Fruit fly (Drosophila melanogaster) whole organism, embryonic: ENCODE data around the gene CG6843.

Experiments
- Antp ChIP-seq: fragments of 200-800 bp; sonication (Bioruptor generic); optimal IDR thresholded peaks from 3 replicates; lab custom pipeline; 2016; ENCODE audit warnings: missing biosample characterization, missing genetic modification characterization
- CG1024 ChIP-seq: fragments of 200-800 bp; sonication (Bioruptor generic); IDR thresholded peaks from 2 replicates; pipeline ENCODE4 v1.3.6; 2022; ENCODE audit warnings: missing biosample characterization, missing genetic modification characterization
- CG10654 ChIP-seq: fragments of 200-800 bp; sonication (Bioruptor generic); optimal IDR thresholded peaks from 2 replicates; lab custom pipeline; 2016; ENCODE audit warnings: missing biosample characterization, missing genetic modification characterization
- CG10979 ChIP-seq: fragments of 200-800 bp; sonication (Bioruptor generic); optimal IDR thresholded peaks from 2 replicates; lab custom pipeline; 2018; ENCODE audit warnings: missing biosample characterization, mild to moderate bottlenecking, missing genetic modification characterization, moderate library complexity
- CG11696 ChIP-seq: fragments of 200-800 bp; sonication (Bioruptor generic); IDR thresholded peaks from 2 replicates; pipeline ENCODE4 v1.3.6; 2022; ENCODE audit warnings: missing biosample characterization, missing genetic modification characterization
- CG12942 ChIP-seq: fragments of 200-800 bp; sonication (Bioruptor generic); optimal IDR thresholded peaks from 3 replicates; lab custom pipeline; 2016; ENCODE audit warnings: missing biosample characterization, missing genetic modification characterization
- CG14860 ChIP-seq: fragments of 200-800 bp; sonication (Bioruptor generic); IDR thresholded peaks from 3 replicates; pipeline ENCODE4 v1.3.6; 2022; ENCODE audit warnings: missing biosample characterization, missing genetic modification characterization; ENCODE audit not compliant: partially characterized antibody
- CG1529 ChIP-seq: fragments of 200-800 bp; sonication (Bioruptor generic); optimal IDR thresholded peaks from 3 replicates; lab custom pipeline; 2018; ENCODE audit warnings: missing biosample characterization, missing genetic modification characterization
- CG15696 ChIP-seq: fragments of 200-800 bp; sonication (Bioruptor generic); optimal IDR thresholded peaks from 2 replicates; lab custom pipeline; 2019; ENCODE audit warnings: missing biosample characterization, mild to moderate bottlenecking, missing genetic modification characterization, moderate library complexity
- CG16815 ChIP-seq: fragments of 200-800 bp; sonication (Bioruptor generic); optimal IDR thresholded peaks from 3 replicates; lab custom pipeline; 2017; ENCODE audit warnings: missing biosample characterization, mild to moderate bottlenecking, missing genetic modification characterization
- CG17186 ChIP-seq: fragments of 200-800 bp; sonication (Bioruptor generic); optimal IDR thresholded peaks from 3 replicates; lab custom pipeline; 2017; ENCODE audit warnings: missing biosample characterization, missing genetic modification reagents, missing genetic modification characterization
- CG17568 ChIP-seq: fragments of 200-800 bp; sonication (Bioruptor generic); optimal IDR thresholded peaks from 2 replicates; lab custom pipeline; 2018; ENCODE audit warnings: missing biosample characterization, mild to moderate bottlenecking, missing genetic modification characterization, moderate library complexity
- CG17612 ChIP-seq: fragments of 200-800 bp; sonication (Bioruptor generic); IDR thresholded peaks from 2 replicates; pipeline ENCODE4 v1.3.6; 2022; ENCODE audit warnings: missing biosample characterization, missing genetic modification characterization
- CG17829 ChIP-seq: fragments of 200-800 bp; optimal IDR thresholded peaks from 2 replicates; lab custom pipeline; 2019; ENCODE audit warnings: missing biosample characterization, mild to moderate bottlenecking, missing genetic modification characterization, moderate library complexity
- CG30403 ChIP-seq: fragments of 200-800 bp; sonication (Bioruptor generic); optimal IDR thresholded peaks from 3 replicates; lab custom pipeline; 2016; ENCODE audit warnings: missing biosample characterization, missing genetic modification characterization
- CG4424 ChIP-seq: fragments of 200-800 bp; sonication (Bioruptor generic); optimal IDR thresholded peaks from 3 replicates; lab custom pipeline; 2016; ENCODE audit warnings: missing biosample characterization, missing genetic modification characterization
- CG5245 ChIP-seq: fragments of 200-800 bp; sonication (Bioruptor generic); optimal IDR thresholded peaks from 3 replicates; lab custom pipeline; 2016; ENCODE audit warnings: missing biosample characterization, missing genetic modification characterization
- CG7271 ChIP-seq: fragments of 200-800 bp; sonication (Bioruptor generic); optimal IDR thresholded peaks from 2 replicates; lab custom pipeline; 2018; ENCODE audit warnings: missing biosample characterization, mild to moderate bottlenecking, missing genetic modification characterization, moderate library complexity
- CG7372 ChIP-seq: fragments of 200-800 bp; sonication (Bioruptor generic); IDR thresholded peaks from 2 replicates; pipeline ENCODE4 v1.3.6; 2022; ENCODE audit warnings: missing biosample characterization, missing genetic modification characterization
- CG9876 ChIP-seq: fragments of 200-800 bp; sonication (Bioruptor generic); optimal IDR thresholded peaks from 2 replicates; lab custom pipeline; 2016; ENCODE audit warnings: missing biosample characterization, missing genetic modification characterization
- Doc2 ChIP-seq: fragments of 200-800 bp; sonication (Bioruptor generic); IDR thresholded peaks from 2 replicates; pipeline ENCODE4 v1.3.6; 2022; ENCODE audit warnings: missing biosample characterization, missing genetic modification characterization
- Fer1 ChIP-seq: fragments of 200-800 bp; sonication (Bioruptor generic); optimal IDR thresholded peaks from 2 replicates; lab custom pipeline; 2017; ENCODE audit warnings: missing biosample characterization, mild to moderate bottlenecking, missing genetic modification characterization
- Hand ChIP-seq: fragments of 200-800 bp; sonication (Bioruptor generic); optimal IDR thresholded peaks from 2 replicates; lab custom pipeline; 2017; ENCODE audit warnings: mild to moderate bottlenecking, missing biosample characterization, missing genetic modification reagents, missing genetic modification characterization
- Jarid2 ChIP-seq: fragments of 200-800 bp; sonication (Bioruptor generic); optimal IDR thresholded peaks from 3 replicates; lab custom pipeline; 2017; ENCODE audit warnings: mild to moderate bottlenecking, missing biosample characterization, missing genetic modification reagents, missing genetic modification characterization
- Med ChIP-seq: fragments of 200-800 bp; sonication (Bioruptor generic); peaks from one replicate; lab custom pipeline; 2016; ENCODE audit warnings: missing biosample characterization, missing genetic modification characterization, mild to moderate bottlenecking, inconsistent platforms, moderate library complexity
- Nf-YA ChIP-seq: fragments of 200-800 bp; sonication (Bioruptor generic); IDR thresholded peaks from 2 replicates; pipeline ENCODE4 v1.3.6; 2022; ENCODE audit warnings: missing biosample characterization, missing genetic modification characterization
- Ptx1 ChIP-seq: fragments of 200-800 bp; sonication (Bioruptor generic); IDR thresholded peaks from 2 replicates; pipeline ENCODE4 v1.3.6; 2022; ENCODE audit warnings: missing biosample characterization, missing genetic modification characterization
- Sry-δ ChIP-seq: fragments of 200-800 bp; sonication (Bioruptor generic); optimal IDR thresholded peaks from 2 replicates; lab custom pipeline; 2016; ENCODE audit warnings: missing biosample characterization, missing genetic modification characterization
- bab2 ChIP-seq: fragments of 200-800 bp; sonication (Bioruptor generic); optimal IDR thresholded peaks from 2 replicates; lab custom pipeline; 2016; ENCODE audit warnings: missing biosample characterization, missing genetic modification characterization
- btn ChIP-seq: fragments of 200-800 bp; sonication (Bioruptor generic); optimal IDR thresholded peaks from 2 replicates; lab custom pipeline; 2016; ENCODE audit warnings: missing biosample characterization, missing genetic modification characterization
- crc ChIP-seq: fragments of 200-800 bp; sonication (Bioruptor generic); optimal IDR thresholded peaks from 2 replicates; lab custom pipeline; 2016; ENCODE audit warnings: missing biosample characterization, missing genetic modification characterization
- ems ChIP-seq: fragments of 200-800 bp; sonication (Bioruptor generic); optimal IDR thresholded peaks from 3 replicates; lab custom pipeline; 2016; ENCODE audit warnings: missing biosample characterization, missing genetic modification characterization
- ewg ChIP-seq: fragments of 200-800 bp; sonication (Bioruptor generic); optimal IDR thresholded peaks from 3 replicates; lab custom pipeline; 2017; ENCODE audit warnings: mild to moderate bottlenecking, missing biosample characterization, missing genetic modification reagents, missing genetic modification characterization
- exex ChIP-seq: fragments of 200-800 bp; sonication (Bioruptor generic); optimal IDR thresholded peaks from 4 replicates; lab custom pipeline; 2018; ENCODE audit warnings: missing biosample characterization, mild to moderate bottlenecking, missing genetic modification characterization, moderate library complexity
- gcm2 ChIP-seq: fragments of 200-800 bp; sonication (Bioruptor generic); optimal IDR thresholded peaks from 2 replicates; lab custom pipeline; 2016; ENCODE audit warnings: missing biosample characterization, missing genetic modification characterization
- hb ChIP-seq: fragments of 200-800 bp; sonication (Bioruptor generic); IDR thresholded peaks from 3 replicates; pipeline ENCODE4 v1.3.6; 2022; ENCODE audit warnings: missing biosample characterization, missing genetic modification characterization; ENCODE audit not compliant: partially characterized antibody
- hbn ChIP-seq: fragments of 200-800 bp; sonication (Bioruptor generic); IDR thresholded peaks from 2 replicates; pipeline ENCODE4 v1.3.6; 2022; ENCODE audit warnings: missing biosample characterization, missing genetic modification characterization; ENCODE audit not compliant: partially characterized antibody
- lov ChIP-seq, 2 experiments: fragments of 200-800 bp in 1 of 2; fragments of >200 bp in 1 of 2; sonication (Bioruptor generic) in 1 of 2; IDR thresholded peaks in 1 of 2; optimal IDR thresholded peaks in 1 of 2; 2 replicates in 1 of 2; 3 replicates in 1 of 2; pipeline versions ENCODE4 v1.3.6 to Lab custom; 2017 to 2022; ENCODE audit warnings: missing biosample characterization in 1 of 2, missing genetic modification characterization in 1 of 2
- luna ChIP-seq: fragments of 200-800 bp; sonication (Bioruptor generic); optimal IDR thresholded peaks from 2 replicates; lab custom pipeline; 2016; ENCODE audit warnings: missing biosample characterization, missing genetic modification characterization
- mirr ChIP-seq: fragments of 200-800 bp; sonication (Bioruptor generic); optimal IDR thresholded peaks from 3 replicates; lab custom pipeline; 2018; ENCODE audit warnings: missing biosample characterization, mild to moderate bottlenecking, missing genetic modification characterization
- nom ChIP-seq: fragments of 200-800 bp; sonication (Bioruptor generic); optimal IDR thresholded peaks from 2 replicates; lab custom pipeline; 2017; ENCODE audit warnings: missing biosample characterization, missing genetic modification characterization, mild to moderate bottlenecking, moderate library complexity, missing genetic modification reagents
- pan ChIP-seq, 4 experiments: fragments of >200 bp in 3 of 4; fragments of 200-800 bp in 1 of 4; sonication (Bioruptor generic) in 1 of 4; optimal IDR thresholded peaks in 3 of 4; IDR thresholded peaks in 1 of 4; 2 replicates each; pipeline versions ENCODE4 v1.3.6 to Lab custom; 2017 to 2022; ENCODE audit warnings: missing biosample characterization in 2 of 4, missing genetic modification characterization in 2 of 4, mixed read lengths in 1 of 4
- pum ChIP-seq: fragments of 200-800 bp; sonication (Bioruptor generic); optimal IDR thresholded peaks from 2 replicates; lab custom pipeline; 2016; ENCODE audit warnings: missing biosample characterization, missing genetic modification characterization
- rib ChIP-seq: fragments of 200-800 bp; sonication (Bioruptor generic); IDR thresholded peaks from 2 replicates; pipeline ENCODE4 v1.3.6; 2022; ENCODE audit warnings: missing biosample characterization, missing genetic modification characterization
- sc ChIP-seq, 3 experiments: fragments of >200 bp in 2 of 3; fragments of 200-800 bp in 1 of 3; sonication (Bioruptor generic) in 1 of 3; optimal IDR thresholded peaks; 2 replicates in 2 of 3; 3 replicates in 1 of 3; lab custom pipeline; 2017; ENCODE audit warnings: mild to moderate bottlenecking in 1 of 3, missing biosample characterization in 1 of 3, missing genetic modification characterization in 1 of 3, missing genetic modification reagents in 1 of 3
- sd ChIP-seq: fragments of 200-800 bp; sonication (Bioruptor generic); optimal IDR thresholded peaks from 3 replicates; lab custom pipeline; 2018; ENCODE audit warnings: missing biosample characterization, mild to moderate bottlenecking, missing genetic modification characterization, moderate library complexity
- sens ChIP-seq: fragments of 200-800 bp; sonication (Bioruptor generic); peaks from one replicate; lab custom pipeline; 2016; ENCODE audit warnings: missing biosample characterization, missing genetic modification characterization
- seq ChIP-seq: fragments of 200-800 bp; sonication (Bioruptor generic); IDR thresholded peaks from 2 replicates; pipeline ENCODE4 v1.3.6; 2022; ENCODE audit warnings: missing biosample characterization, missing genetic modification characterization
- shn ChIP-seq: fragments of 200-800 bp; sonication (Bioruptor generic); optimal IDR thresholded peaks from 3 replicates; lab custom pipeline; 2016; ENCODE audit warnings: missing biosample characterization, missing genetic modification characterization
- ttk ChIP-seq: fragments of 200-800 bp; sonication (Bioruptor generic); IDR thresholded peaks from 2 replicates; pipeline ENCODE4 v2.1.2; 2022; ENCODE audit warnings: missing biosample characterization, missing genetic modification characterization

CG6843 gene

dm6 chr3L:18898086-18898470 is 3.3 kb upstream of the CG6843 start, which contains the start of gene CG3902 (continued):
- TF ChIP-seq Nf-YA (GFP tag; lab: Robert Waterston, UW), result no peak
- TF ChIP-seq sens, result peak; percentile 74
- TF ChIP-seq btn, result no peak
- TF ChIP-seq ttk (GFP tag; lab: Robert Waterston, UW), result no peak
- TF ChIP-seq CG30403 (GFP tag; lab: Kevin White, UChicago), result no peak
- peak; percentile 61; the same call in 1 of the 2 replicates for TF ChIP-seq rib
- TF ChIP-seq Fer1 (GFP tag; lab: Kevin White, UChicago), result peak; percentile 61
- TF ChIP-seq hbn (GFP tag; lab: Robert Waterston, UW), result no peak
- no peak for TF ChIP-seq CG16815 (GFP tag; lab: Kevin White, UChicago)
- TF ChIP-seq gcm2 (GFP tag; lab: Kevin White, UChicago), result peak; percentile 32
- TF ChIP-seq ems (GFP tag; lab: Kevin White, UChicago), result peak; percentile 34
- TF ChIP-seq bab2 (GFP tag; lab: Kevin White, UChicago), result no peak
- TF ChIP-seq mirr, result peak; percentile 12
- TF ChIP-seq CG14860 (GFP tag; lab: Robert Waterston, UW), result no peak
- no peak for TF ChIP-seq CG12942 (GFP tag; lab: Kevin White, UChicago)
- TF ChIP-seq sd (tag; lab: Kevin White, UChicago), result peak; percentile 7
- no peak for TF ChIP-seq CG10979
- TF ChIP-seq CG15696, result no peak
- TF ChIP-seq hb (GFP tag; lab: Robert Waterston, UW), result no peak
- TF ChIP-seq CG1024, result no peak
- TF ChIP-seq CG7372, result no peak
- no peak for TF ChIP-seq CG10654 (GFP tag; lab: Kevin White, UChicago)
- TF ChIP-seq Ptx1 (GFP tag; lab: Robert Waterston, UW), result no peak
- no peak for TF ChIP-seq pum (GFP tag; lab: Kevin White, UChicago)
- no peak for TF ChIP-seq CG1529 (GFP tag; lab: Kevin White, UChicago)
- no peak for TF ChIP-seq CG17612 (GFP tag; lab: Robert Waterston, UW)
- no peak for TF ChIP-seq CG17186 (GFP tag; lab: Kevin White, UChicago)
- TF ChIP-seq Hand (GFP tag; lab: Kevin White, UChicago), result peak; percentile 49
- TF ChIP-seq luna, result no peak
- no peak for TF ChIP-seq CG5245 (GFP tag; lab: Kevin White, UChicago)
- TF ChIP-seq CG17568 (GFP tag; lab: Kevin White, UChicago), result peak; percentile 49
- TF ChIP-seq ewg (GFP tag; lab: Kevin White, UChicago), result no peak
- no peak for TF ChIP-seq Antp
- TF ChIP-seq sc (optimal IDR thresholded peaks at IDR 0.05; lab: Kevin White, UChicago), result no peak
- TF ChIP-seq sc (GFP tag; optimal IDR thresholded peaks at IDR 0.05; lab: Kevin White, UChicago), result no peak
- no peak for TF ChIP-seq CG11696 (GFP tag; lab: Robert Waterston, UW)
- TF ChIP-seq CG9876 (GFP tag; lab: Kevin White, UChicago), result no peak
- TF ChIP-seq Doc2 (GFP tag; lab: Robert Waterston, UW), result no peak
- no peak for TF ChIP-seq exex (tag; lab: Kevin White, UChicago)
- no peak for TF ChIP-seq CG7271
- TF ChIP-seq CG17829, result no peak
- peak; percentile 6 for TF ChIP-seq nom (GFP tag; lab: Kevin White, UChicago)
- peak; percentile 89 for TF ChIP-seq Jarid2 (GFP tag; lab: Kevin White, UChicago)
- no peak for TF ChIP-seq pan (optimal IDR thresholded peaks at IDR 0.05; lab: Kevin White, UChicago)
- no peak for TF ChIP-seq pan (GFP tag; optimal IDR thresholded peaks at IDR 0.05 in 1 of 2, IDR thresholded peaks at IDR 0.05 in 1 of 2)
- no peak for TF ChIP-seq seq (GFP tag; lab: Robert Waterston, UW)
- no peak for TF ChIP-seq Sry-δ (GFP tag; lab: Kevin White, UChicago)
- TF ChIP-seq crc (GFP tag; lab: Kevin White, UChicago), result no peak
- TF ChIP-seq lov (optimal IDR thresholded peaks at IDR 0.05; lab: Kevin White, UChicago), result no peak
- peak; percentile 71; the same call in 2 of the 3 replicates for TF ChIP-seq lov (GFP tag; IDR thresholded peaks at IDR 0.05; lab: Robert Waterston, UW)
- peak; percentile 92 for TF ChIP-seq Med (GFP tag; lab: Kevin White, UChicago)
- no peak for TF ChIP-seq CG4424 (GFP tag; lab: Kevin White, UChicago)
- no peak for TF ChIP-seq shn (GFP tag; lab: Kevin White, UChicago)
